Worm (Caenorhabditis elegans) whole organism, young adult: ENCODE measurements around the gene F42A9.6.

Experiments used
- B0261.1 ChIP-seq: sonication (generic microtip); optimal IDR thresholded peaks from 2 replicates; lab custom pipeline; 2016; ENCODE audit warnings: mild to moderate bottlenecking, missing genetic modification characterization, moderate library complexity, missing compliant biosample characterization
- F10E7.11 ChIP-seq: sonication (generic microtip); optimal IDR thresholded peaks from 2 replicates; lab custom pipeline; 2017; ENCODE audit warnings: mild to moderate bottlenecking, missing genetic modification characterization, moderate library complexity, missing compliant biosample characterization
- F23B12.7 ChIP-seq: sonication (generic microtip); optimal IDR thresholded peaks from 2 replicates; lab custom pipeline; 2017; ENCODE audit warnings: missing genetic modification characterization, mild to moderate bottlenecking, missing compliant biosample characterization, antibody characterized with exemption, moderate library complexity; ENCODE audit not compliant: insufficient read depth
- F37B4.10 ChIP-seq: fragments of 200-800 bp; sonication (Bioruptor generic); IDR thresholded peaks from 2 replicates; pipeline ENCODE4 v1.3.6; 2022; ENCODE audit warnings: missing genetic modification characterization, missing compliant biosample characterization
- F57A8.1 ChIP-seq: fragments of 200-800 bp; sonication (Bioruptor generic); optimal IDR thresholded peaks from 2 replicates; lab custom pipeline; 2018; ENCODE audit warnings: mild to moderate bottlenecking, missing genetic modification characterization, moderate library complexity, missing compliant biosample characterization
- F57C9.4 ChIP-seq: sonication (generic microtip); optimal IDR thresholded peaks from 2 replicates; lab custom pipeline; 2017; ENCODE audit warnings: mild to moderate bottlenecking, missing genetic modification characterization, missing compliant biosample characterization
- K12H6.12 ChIP-seq: fragments of 200-800 bp; sonication (Bioruptor generic); optimal IDR thresholded peaks from 2 replicates; lab custom pipeline; 2018; ENCODE audit warnings: mild to moderate bottlenecking, missing genetic modification characterization, missing compliant biosample characterization
- T07F8.4 ChIP-seq: sonication (generic microtip); optimal IDR thresholded peaks from 2 replicates; lab custom pipeline; 2016; ENCODE audit warnings: mild to moderate bottlenecking, missing genetic modification characterization, moderate library complexity, missing compliant biosample characterization
- Y53G8AR.9 ChIP-seq: fragments of 200-800 bp; sonication (Bioruptor generic); conservative IDR thresholded peaks from 2 replicates; pipeline ENCODE4 v1.3.6; 2022; ENCODE audit warnings: missing genetic modification reagents, missing genetic modification characterization, missing compliant biosample characterization
- Y56A3A.18 ChIP-seq: fragments of 200-800 bp; sonication (Bioruptor generic); IDR thresholded peaks from 2 replicates; pipeline ENCODE4 v1.3.6; 2022; ENCODE audit warnings: missing genetic modification reagents, missing genetic modification characterization, missing compliant biosample characterization
- Y79H2A.3 ChIP-seq: fragments of 200-800 bp; sonication (Bioruptor generic); conservative IDR thresholded peaks from 2 replicates; pipeline ENCODE4 v1.3.6; 2022; ENCODE audit warnings: missing genetic modification reagents, missing genetic modification characterization, missing compliant biosample characterization
- ama-1 ChIP-seq, 3 experiments: fragments of 150-350 bp in 1 of 3; sonication (generic microtip) in 2 of 3; optimal IDR thresholded peaks; 2 replicates each; lab custom pipeline; 2014 to 2018; ENCODE audit warnings: missing biosample characterization in 2 of 3, missing genetic modification characterization in 2 of 3, missing genetic modification reagents in 2 of 3
- aptf-3 ChIP-seq: fragments of 200-800 bp; sonication (Bioruptor generic); IDR thresholded peaks from 2 replicates; pipeline ENCODE4 v1.3.6; 2022; ENCODE audit warnings: missing genetic modification characterization, missing compliant biosample characterization
- bed-1 ChIP-seq: fragments of 200-800 bp; sonication (Bioruptor generic); IDR thresholded peaks from 2 replicates; pipeline ENCODE4 v1.3.6; 2022; ENCODE audit warnings: missing genetic modification reagents, missing genetic modification characterization, missing compliant biosample characterization
- bed-2 ChIP-seq: fragments of 200-800 bp; sonication (Bioruptor generic); IDR thresholded peaks from 2 replicates; pipeline ENCODE4 v1.3.6; 2022; ENCODE audit warnings: missing genetic modification reagents, missing genetic modification characterization, missing compliant biosample characterization
- ceh-40 ChIP-seq: fragments of 200-800 bp; sonication (Bioruptor generic); IDR thresholded peaks from 2 replicates; pipeline ENCODE4 v1.3.6; 2022; ENCODE audit warnings: missing genetic modification characterization, missing compliant biosample characterization
- ceh-79 ChIP-seq: sonication (generic microtip); optimal IDR thresholded peaks from 2 replicates; lab custom pipeline; 2017; ENCODE audit warnings: mild to moderate bottlenecking, missing genetic modification characterization, missing compliant biosample characterization
- ceh-91 ChIP-seq: fragments of 200-800 bp; sonication (Bioruptor generic); IDR thresholded peaks from 2 replicates; pipeline ENCODE4 v1.3.6; 2022; ENCODE audit warnings: missing genetic modification reagents, missing genetic modification characterization, missing compliant biosample characterization
- dox-1 ChIP-seq: fragments of 200-800 bp; sonication (Bioruptor generic); IDR thresholded peaks from 2 replicates; pipeline ENCODE4 v1.3.6; 2022; ENCODE audit warnings: missing genetic modification reagents, missing genetic modification characterization, missing compliant biosample characterization
- dpff-1 ChIP-seq: sonication (generic microtip); optimal IDR thresholded peaks from 2 replicates; lab custom pipeline; 2017; ENCODE audit warnings: mild to moderate bottlenecking, missing genetic modification characterization, missing compliant biosample characterization
- ets-4 ChIP-seq: fragments of 200-800 bp; sonication (Bioruptor generic); optimal IDR thresholded peaks from 2 replicates; lab custom pipeline; 2018; ENCODE audit warnings: mild to moderate bottlenecking, missing genetic modification characterization, missing compliant biosample characterization
- hrde-1 ChIP-seq: sonication (generic microtip); optimal IDR thresholded peaks from 2 replicates; lab custom pipeline; 2016; ENCODE audit warnings: missing genetic modification characterization, mild to moderate bottlenecking, missing compliant biosample characterization, moderate library complexity, missing genotype, missing genetic modification reagents, borderline replicate concordance
- hsf-1 ChIP-seq: fragments of 200-800 bp; sonication (Bioruptor generic); IDR thresholded peaks from 2 replicates; pipeline ENCODE4 v1.3.6; 2022; ENCODE audit warnings: missing genetic modification reagents, missing genetic modification characterization, missing compliant biosample characterization
- lag-1 ChIP-seq: fragments of 200-800 bp; sonication (Bioruptor generic); IDR thresholded peaks from 2 replicates; pipeline ENCODE4 v1.3.6; 2022; ENCODE audit warnings: missing genetic modification reagents, missing genetic modification characterization, missing compliant biosample characterization
- lsy-27 ChIP-seq: sonication (generic microtip); optimal IDR thresholded peaks from 2 replicates; lab custom pipeline; 2017; ENCODE audit warnings: missing genetic modification characterization, mild to moderate bottlenecking, missing compliant biosample characterization, antibody characterized with exemption, missing genotype, borderline replicate concordance; ENCODE audit not compliant: insufficient read depth
- madf-10 ChIP-seq: sonication (generic microtip); optimal IDR thresholded peaks from 2 replicates; lab custom pipeline; 2016; ENCODE audit warnings: mild to moderate bottlenecking, missing genetic modification characterization, missing compliant biosample characterization
- madf-3 ChIP-seq: fragments of 200-800 bp; sonication (Bioruptor generic); IDR thresholded peaks from 2 replicates; pipeline ENCODE4 v1.3.6; 2022; ENCODE audit warnings: missing genetic modification reagents, missing genetic modification characterization, missing compliant biosample characterization
- madf-8 ChIP-seq: fragments of 200-800 bp; sonication (Bioruptor generic); conservative IDR thresholded peaks from 2 replicates; pipeline ENCODE4 v1.3.6; 2022; ENCODE audit warnings: missing genetic modification reagents, missing genetic modification characterization, missing compliant biosample characterization
- mxl-1 ChIP-seq: sonication (generic microtip); optimal IDR thresholded peaks from 2 replicates; lab custom pipeline; 2016; ENCODE audit warnings: missing genetic modification characterization, missing compliant biosample characterization
- nhr-179 ChIP-seq: sonication (generic microtip); optimal IDR thresholded peaks from 2 replicates; lab custom pipeline; 2016; ENCODE audit warnings: mild to moderate bottlenecking, missing genetic modification characterization, missing compliant biosample characterization
- nhr-80 ChIP-seq: sonication (generic microtip); optimal IDR thresholded peaks from 2 replicates; lab custom pipeline; 2016; ENCODE audit warnings: missing genetic modification characterization, missing compliant biosample characterization
- rpc-1 ChIP-seq, 2 experiments: fragments of 150-350 bp in 1 of 2; sonication (generic microtip) in 1 of 2; optimal IDR thresholded peaks; 2 replicates each; lab custom pipeline; 2014 to 2018; ENCODE audit warnings: missing biosample characterization in 1 of 2, missing genetic modification characterization in 1 of 2, missing genetic modification reagents in 1 of 2, missing genotype in 1 of 2
- sea-2 ChIP-seq: fragments of 200-800 bp; sonication (Bioruptor generic); IDR thresholded peaks from 2 replicates; pipeline ENCODE4 v1.3.6; 2022; ENCODE audit warnings: missing genetic modification characterization, missing compliant biosample characterization
- snpc-4 ChIP-seq, 5 experiments: fragments of 150-350 bp in 1 of 5; sonication (generic microtip) in 4 of 5; optimal IDR thresholded peaks; 2 replicates each; lab custom pipeline; 2014 to 2018; ENCODE audit warnings: missing genetic modification characterization in 5 of 5, missing biosample characterization in 3 of 5, antibody characterized with exemption in 2 of 5, mild to moderate bottlenecking in 2 of 5, missing compliant biosample characterization in 2 of 5, missing genotype in 2 of 5, moderate library complexity in 2 of 5, missing genetic modification reagents in 1 of 5
- tlf-1 ChIP-seq: fragments of 200-800 bp; sonication (Bioruptor generic); optimal IDR thresholded peaks from 2 replicates; lab custom pipeline; 2018; ENCODE audit warnings: mild to moderate bottlenecking, missing genetic modification characterization, missing compliant biosample characterization
- unc-62 ChIP-seq: fragments of 150-350 bp; optimal IDR thresholded peaks from 2 replicates; lab custom pipeline; 2014; ENCODE audit warnings: missing biosample characterization, missing genetic modification reagents, missing genetic modification characterization
- xnd-1 ChIP-seq: sonication (generic microtip); optimal IDR thresholded peaks from 2 replicates; lab custom pipeline; 2016; ENCODE audit warnings: missing genotype, missing genetic modification reagents, missing genetic modification characterization, missing compliant biosample characterization
- ztf-25 ChIP-seq: fragments of 200-800 bp; sonication (Bioruptor generic); IDR thresholded peaks from 2 replicates; pipeline ENCODE4 v1.3.6; 2022; ENCODE audit warnings: missing genetic modification reagents, missing genetic modification characterization, missing compliant biosample characterization

F42A9.6 gene

ce11 chrIV:8608934-8609333 lies at the start of gene F42A9.6:
Gene F42A9.6 (plus strand): TSS chrIV:8609234.
- TF ChIP-seq F57A8.1 = no peak
- no peak for TF ChIP-seq F10E7.11 (tag; lab: Kevin White, UChicago)
- no peak for TF ChIP-seq ama-1 (optimal IDR thresholded peaks at IDR 0.05; lab: Kevin White, UChicago)
- no peak for TF ChIP-seq ama-1 (GFP tag; optimal IDR thresholded peaks at IDR 0.05; lab: Kevin White, UChicago)
- TF ChIP-seq lsy-27 = no peak
- TF ChIP-seq ets-4 = no peak
- TF ChIP-seq K12H6.12 (tag; lab: Kevin White, UChicago) = no peak
- TF ChIP-seq bed-1 (GFP tag; lab: Robert Waterston, UW) = no peak
- no peak for TF ChIP-seq T07F8.4
- TF ChIP-seq Y56A3A.18 (GFP tag; lab: Robert Waterston, UW) = no peak

- TF ChIP-seq nhr-179 (tag; lab: Kevin White, UChicago) (no peak), hsf-1 (GFP tag; lab: Robert Waterston, UW) (no peak), hrde-1 (tag; lab: Kevin White, UChicago) (no peak), B0261.1 (no peak), ceh-79 (tag; lab: Kevin White, UChicago) (no peak), Y79H2A.3 (no peak), F57C9.4 (no peak), ceh-40 (no peak), K12H6.12 (tag; lab: Kevin White, UChicago) (no peak)
These were observed 38.8 kb upstream of the F42A9.6 start, which contains the start of gene Y59H11AM.4 for ce11 chrIV:8570253-8570652. Gene Y59H11AM.4 (minus strand): TSS chrIV:8570353.

- TF ChIP-seq ceh-91 (GFP tag; lab: Robert Waterston, UW) (no peak), madf-3 (GFP tag; lab: Robert Waterston, UW) (no peak), dpff-1 (tag; lab: Kevin White, UChicago) (no peak), F23B12.7 (tag; lab: Kevin White, UChicago) (no peak), Y53G8AR.9 (GFP tag; lab: Robert Waterston, UW) (no peak), ztf-25 (GFP tag; lab: Robert Waterston, UW) (no peak), madf-8 (GFP tag; lab: Robert Waterston, UW) (no peak), nhr-80 (tag; lab: Kevin White, UChicago) (no peak), aptf-3 (no peak), sea-2 (GFP tag; lab: Robert Waterston, UW) (no peak), snpc-4 (GFP tag; optimal IDR thresholded peaks at IDR 0.05; lab: Kevin White, UChicago) (no peak), snpc-4 (tag; optimal IDR thresholded peaks at IDR 0.05; lab: Kevin White, UChicago) (no peak), bed-2 (no peak), unc-62 (GFP tag; lab: Kevin White, UChicago) (no peak), hrde-1 (tag; lab: Kevin White, UChicago) (no peak), xnd-1 (tag; lab: Kevin White, UChicago) (no peak), rpc-1 (optimal IDR thresholded peaks at IDR 0.05; lab: Kevin White, UChicago) (no peak), rpc-1 (tag; optimal IDR thresholded peaks at IDR 0.05; lab: Kevin White, UChicago) (no peak), dox-1 (GFP tag; lab: Robert Waterston, UW) (no peak), ceh-40 (no peak), F37B4.10 (GFP tag; lab: Robert Waterston, UW) (no peak)
These were observed 38.3 kb upstream of the F42A9.6 start for ce11 chrIV:8570719-8571118.

- TF ChIP-seq madf-10 (tag; lab: Kevin White, UChicago) = no peak
- TF ChIP-seq mxl-1 (tag; lab: Kevin White, UChicago) = no peak
- TF ChIP-seq Y56A3A.18 (GFP tag; lab: Robert Waterston, UW) = no peak
- TF ChIP-seq Y53G8AR.9 (GFP tag; lab: Robert Waterston, UW) = no peak
- no peak for TF ChIP-seq tlf-1
- no peak for TF ChIP-seq unc-62 (GFP tag; lab: Kevin White, UChicago)
- TF ChIP-seq lag-1 = no peak
These were observed 37.9 kb upstream of the F42A9.6 start, which contains the start of gene Y59H11AM.1 for ce11 chrIV:8571138-8571537. Gene Y59H11AM.1 (plus strand): TSS chrIV:8571438.
